Fruit fly (Drosophila melanogaster): ENCODE measurements around the gene CG17475.

The CG17475 gene

DNA sequence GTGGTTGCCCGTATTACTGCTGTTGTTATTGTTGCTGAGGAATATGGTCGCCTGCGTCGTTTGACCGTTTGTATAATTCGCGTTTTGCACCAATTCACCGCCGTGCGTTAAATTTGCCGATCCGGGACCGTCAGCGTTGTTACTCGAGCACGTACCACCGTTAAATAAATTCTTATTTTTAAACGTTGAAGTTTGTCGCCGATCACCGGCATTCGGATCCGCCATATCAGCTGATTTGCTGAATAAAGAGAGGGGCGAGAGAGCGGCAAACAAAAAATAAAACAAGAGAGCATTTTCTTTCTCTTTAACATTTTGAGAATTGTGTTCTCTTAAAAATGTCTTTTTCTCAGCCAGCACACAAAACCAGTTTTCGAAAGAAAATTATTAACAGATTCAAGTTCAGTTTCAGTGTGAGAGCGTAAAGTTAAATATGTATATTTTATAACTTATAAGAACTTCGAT is 11.3 kb downstream of the CG17475 start (continued):
- TF ChIP-seq crp (GFP tag; optimal IDR thresholded peaks at IDR 0.05) (peak in 1 of 2 experiments; percentile 70), gt (GFP tag; IDR thresholded peaks at IDR 0.05) (no peak), lbe (GFP tag; optimal IDR thresholded peaks at IDR 0.05) (peak; percentile 62), unc-4 (GFP tag; IDR thresholded peaks at IDR 0.05; ENCODE audit: partially characterized antibody) (peak; percentile 39; the same call in 1 of the 2 replicates), CG15269 (tag; optimal IDR thresholded peaks at IDR 0.05) (no peak), CG7928 (GFP tag; optimal IDR thresholded peaks at IDR 0.05) (no peak), CG34376 (GFP tag; optimal IDR thresholded peaks at IDR 0.05) (peak; percentile 48), CG4360 (GFP tag; IDR thresholded peaks at IDR 0.05) (peak; percentile 62; the same call in 1 of the 2 replicates), CG9727 (GFP tag; optimal IDR thresholded peaks at IDR 0.05) (no peak), sqz (GFP tag; optimal IDR thresholded peaks at IDR 0.05) (peak; percentile 20), fd64A (GFP tag; optimal IDR thresholded peaks at IDR 0.05) (no peak)

DNA sequence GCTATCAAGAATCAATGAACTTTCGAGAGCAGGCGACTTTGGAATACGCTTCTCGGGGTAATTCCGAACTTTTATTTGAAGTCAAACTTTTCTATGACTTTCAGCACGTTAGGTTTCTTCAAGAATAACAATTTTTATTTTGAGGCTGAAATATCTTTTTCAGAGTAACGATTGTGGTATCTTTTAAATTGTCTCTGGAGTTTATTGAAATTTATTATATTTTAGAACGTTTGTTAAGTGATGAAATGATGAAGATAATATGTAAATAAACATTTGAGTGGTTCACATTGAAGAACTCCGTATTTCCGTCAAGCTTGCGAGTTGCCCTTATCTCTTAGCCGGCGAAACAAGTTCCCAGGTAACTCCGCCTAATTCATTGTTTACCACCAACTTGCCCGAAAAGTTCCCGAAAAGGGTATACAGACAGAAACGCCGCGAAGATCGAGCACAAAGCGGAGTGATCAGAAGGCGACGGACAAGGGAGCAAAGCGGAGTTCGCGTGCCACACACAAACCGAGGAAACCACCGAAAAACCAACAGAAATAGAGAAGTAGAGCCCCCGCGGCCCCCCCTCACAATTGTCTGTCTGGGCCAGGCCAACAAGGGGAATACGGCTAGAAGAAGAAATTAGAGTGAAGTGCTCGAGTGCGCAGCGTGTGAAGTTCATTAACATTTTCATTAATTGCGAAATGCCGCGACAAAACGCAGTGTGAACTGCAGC is 12.5 kb downstream of the CG17475 start:
- TF ChIP-seq Pdp1 (GFP tag; optimal IDR thresholded peaks at IDR 0.05) (peak in 1 of 2 experiments; percentile 10), CG31441 (GFP tag; IDR thresholded peaks at IDR 0.05) (0 out of 2 replicates have a peak, but pooled peaks have one; percentile 25), CG6813 (GFP tag; optimal IDR thresholded peaks at IDR 0.05) (no peak), jing (GFP tag; optimal IDR thresholded peaks at IDR 0.05) (no peak), CG12942 (GFP tag; optimal IDR thresholded peaks at IDR 0.05) (no peak), Ptx1 (GFP tag; IDR thresholded peaks at IDR 0.05) (no peak), ara (GFP tag; IDR thresholded peaks at IDR 0.05) (0 out of 2 replicates have a peak, but pooled peaks have one; percentile 34), NC2α (GFP tag; optimal IDR thresholded peaks at IDR 0.05) (no peak), CG7556 (GFP tag; optimal IDR thresholded peaks at IDR 0.05) (peak; percentile 31), CoRest (tag; optimal IDR thresholded peaks at IDR 0.05) (peak; percentile 26), cad (GFP tag; optimal IDR thresholded peaks at IDR 0.05) (no peak), CG14710 (tag; optimal IDR thresholded peaks at IDR 0.05) (peak; percentile 22), Sin3A (optimal IDR thresholded peaks at IDR 0.05) (no peak), CG9932 (GFP tag; IDR thresholded peaks at IDR 0.05) (no peak), ftz-f1 (GFP tag; optimal IDR thresholded peaks at IDR 0.05) (no peak), CG11247 (GFP tag; IDR thresholded peaks at IDR 0.05) (no peak), ci (GFP tag; IDR thresholded peaks at IDR 0.05) (no peak), Xrp1 (GFP tag; IDR thresholded peaks at IDR 0.05) (peak; percentile 58; the same call in 1 of the 2 replicates), Dp (GFP tag; optimal IDR thresholded peaks at IDR 0.05) (no peak), Sox102F (GFP tag; optimal IDR thresholded peaks at IDR 0.05) (peak; percentile 23), YL-1 (GFP tag; optimal IDR thresholded peaks at IDR 0.05) (no peak), Blimp-1 (GFP tag; optimal IDR thresholded peaks at IDR 0.05) (peak; percentile 39), CG12744 (GFP tag; optimal IDR thresholded peaks at IDR 0.05) (no peak), CG18599 (GFP tag; optimal IDR thresholded peaks at IDR 0.05) (no peak), CG15601 (tag; optimal IDR thresholded peaks at IDR 0.05) (peak; percentile 29), D19A (tag; optimal IDR thresholded peaks at IDR 0.05) (peak; percentile 95), Optix (GFP tag; IDR thresholded peaks at IDR 0.05) (0 out of 3 replicates have a peak, but pooled peaks have one; percentile 35), CG6175 (GFP tag; IDR thresholded peaks at IDR 0.05) (no peak), CG11504 (tag; optimal IDR thresholded peaks at IDR 0.05) (peak; percentile 19), ems (GFP tag; optimal IDR thresholded peaks at IDR 0.05) (no peak), kay (GFP tag; optimal IDR thresholded peaks at IDR 0.05) (no peak), ase (GFP tag; IDR thresholded peaks at IDR 0.05) (no peak), ind (GFP tag; optimal IDR thresholded peaks at IDR 0.05) (no peak), CG18476 (GFP tag; optimal IDR thresholded peaks at IDR 0.05) (no peak), phol (tag; optimal IDR thresholded peaks at IDR 0.05) (peak; percentile 44), ranshi (GFP tag; IDR thresholded peaks at IDR 0.05) (no peak), unc-4 (GFP tag; IDR thresholded peaks at IDR 0.05; ENCODE audit: partially characterized antibody) (no peak), crol (GFP tag; IDR thresholded peaks at IDR 0.05) (peak; percentile 85)
